Fruit fly (Drosophila melanogaster): ENCODE measurements around the gene Atac3.

Gene Atac3

dm6 chr3L:346656-347640 lies 19.2 kb upstream of the Atac3 start, which contains the start of gene mth (continued):
- no peak for TF ChIP-seq CG10147 (GFP tag; optimal IDR thresholded peaks at IDR 0.05)
- TF ChIP-seq mirr (GFP tag; optimal IDR thresholded peaks at IDR 0.05): no peak
- no peak for TF ChIP-seq CG11093 (GFP tag; IDR thresholded peaks at IDR 0.05)
- TF ChIP-seq CG31365 (tag; optimal IDR thresholded peaks at IDR 0.05): no peak
- TF ChIP-seq CG18476 (GFP tag; optimal IDR thresholded peaks at IDR 0.05): peak; percentile 16
- peak; percentile 83 for TF ChIP-seq CG8290 (GFP tag; optimal IDR thresholded peaks at IDR 0.05)
- TF ChIP-seq CG8290 (tag; optimal IDR thresholded peaks at IDR 0.05): peak; percentile 52 to 67
- no peak for TF ChIP-seq zf30C (GFP tag; optimal IDR thresholded peaks at IDR 0.05)
- TF ChIP-seq CG1792 (GFP tag; optimal IDR thresholded peaks at IDR 0.05): peak; percentile 60
- TF ChIP-seq Taf1 (GFP tag; IDR thresholded peaks at IDR 0.05): no peak; the same call in 1 of the 2 replicates
- peak; percentile 59; the same call in 1 of the 2 replicates for TF ChIP-seq sob (GFP tag; IDR thresholded peaks at IDR 0.05)
- peak; percentile 99 for TF ChIP-seq CG16813 (GFP tag; IDR thresholded peaks at IDR 0.05; ENCODE audit: partially characterized antibody)
- TF ChIP-seq Gsc (GFP tag; IDR thresholded peaks at IDR 0.05): no peak
- TF ChIP-seq yki (optimal IDR thresholded peaks at IDR 0.05): no peak
- TF ChIP-seq CG12391 (tag; optimal IDR thresholded peaks at IDR 0.05): peak; percentile 70
- TF ChIP-seq ato (GFP tag; IDR thresholded peaks at IDR 0.05; ENCODE audit: partially characterized antibody): peak; percentile 95
- peak in 1 of 3 experiments; percentile 22 for TF ChIP-seq Stat92E (GFP tag; optimal IDR thresholded peaks at IDR 0.05)
- TF ChIP-seq psq (GFP tag; optimal IDR thresholded peaks at IDR 0.05): no peak
- peak; percentile 5 for TF ChIP-seq bab2 (GFP tag; optimal IDR thresholded peaks at IDR 0.05)
- TF ChIP-seq pzg (GFP tag; optimal IDR thresholded peaks at IDR 0.05): peak; percentile 83
- TF ChIP-seq HmgZ (tag; optimal IDR thresholded peaks at IDR 0.05): peak; percentile 30
- TF ChIP-seq zen2 (GFP tag; IDR thresholded peaks at IDR 0.05; ENCODE audit: partially characterized antibody): peak; percentile 96
- peak; percentile 87 for TF ChIP-seq row (GFP tag; IDR thresholded peaks at IDR 0.05)
- TF ChIP-seq pb (GFP tag; optimal IDR thresholded peaks at IDR 0.05): peak; percentile 15
- TF ChIP-seq dm (GFP tag; optimal IDR thresholded peaks at IDR 0.05): peak; percentile 60
- TF ChIP-seq CG4282 (GFP tag; optimal IDR thresholded peaks at IDR 0.05): no peak
- TF ChIP-seq pnt (GFP tag; optimal IDR thresholded peaks at IDR 0.05): peak; percentile 28
- TF ChIP-seq trh (GFP tag; optimal IDR thresholded peaks at IDR 0.05): no peak
- no peak for TF ChIP-seq CG10321 (GFP tag; IDR thresholded peaks at IDR 0.05)
- no peak for TF ChIP-seq da (GFP tag; optimal IDR thresholded peaks at IDR 0.05)
- TF ChIP-seq unc-4 (GFP tag; IDR thresholded peaks at IDR 0.05; ENCODE audit: partially characterized antibody): peak; percentile 99
- TF ChIP-seq CG1024 (GFP tag; IDR thresholded peaks at IDR 0.05): no peak
- no peak for TF ChIP-seq CG17568 (GFP tag; optimal IDR thresholded peaks at IDR 0.05)
- peak; percentile 52; the same call in 1 of the 2 replicates for TF ChIP-seq CG6272 (GFP tag; IDR thresholded peaks at IDR 0.05)
- TF ChIP-seq jigr1 (GFP tag; IDR thresholded peaks at IDR 0.05): no peak
- peak; percentile 1 for TF ChIP-seq D19A (tag; optimal IDR thresholded peaks at IDR 0.05)
- peak; percentile 37 for TF ChIP-seq CHES-1-like (GFP tag; optimal IDR thresholded peaks at IDR 0.05)
- peak; percentile 56 for TF ChIP-seq D (optimal IDR thresholded peaks at IDR 0.05)
- TF ChIP-seq D (GFP tag; optimal IDR thresholded peaks at IDR 0.05): no peak
- no peak for TF ChIP-seq tio (GFP tag; optimal IDR thresholded peaks at IDR 0.05)
- no peak for TF ChIP-seq Nf-YB (GFP tag; optimal IDR thresholded peaks at IDR 0.05)
- TF ChIP-seq CG2116 (GFP tag; optimal IDR thresholded peaks at IDR 0.05): peak; percentile 94
- TF ChIP-seq repo (GFP tag; optimal IDR thresholded peaks at IDR 0.05): no peak
- peak; percentile 48; the same call in 1 of the 4 replicates for TF ChIP-seq Gug (GFP tag; IDR thresholded peaks at IDR 0.05)
- no peak for TF ChIP-seq aop (GFP tag; IDR thresholded peaks at IDR 0.05)
- TF ChIP-seq CG11723 (GFP tag; optimal IDR thresholded peaks at IDR 0.05): no peak
- no peak for TF ChIP-seq CG34422 (GFP tag; IDR thresholded peaks at IDR 0.05)
- TF ChIP-seq CG7786 (GFP tag; optimal IDR thresholded peaks at IDR 0.05): peak; percentile 34
- peak; percentile 39 for TF ChIP-seq Mes4 (GFP tag; optimal IDR thresholded peaks at IDR 0.05)
- peak; percentile 24 for TF ChIP-seq Nf-YC (tag; optimal IDR thresholded peaks at IDR 0.05)
